Fruit fly (Drosophila melanogaster) whole organism: ENCODE data around the gene CG13081.

Experiments used
- CG8478 ChIP-seq: fragments of >200 bp; optimal IDR thresholded peaks from 2 replicates; lab custom pipeline; 2018; ENCODE audit warnings: inconsistent platforms
- Dll ChIP-seq: fragments of >200 bp; optimal IDR thresholded peaks from 2 replicates; lab custom pipeline; 2017
- EcR ChIP-seq, 2 experiments: fragments of >200 bp; optimal IDR thresholded peaks; 2 replicates each; lab custom pipeline; 2017; ENCODE audit warnings: missing biosample characterization in 2 of 2, missing genetic modification characterization in 2 of 2, missing genetic modification reagents in 2 of 2
- pan ChIP-seq: fragments of >200 bp; optimal IDR thresholded peaks from 2 replicates; lab custom pipeline; 2017
- psq ChIP-seq: fragments of >200 bp; optimal IDR thresholded peaks from 2 replicates; lab custom pipeline; 2017
- usp ChIP-seq: fragments of >200 bp; optimal IDR thresholded peaks from 2 replicates; lab custom pipeline; 2017; ENCODE audit warnings: missing biosample characterization, missing genetic modification characterization, mixed read lengths

- TF ChIP-seq usp (GFP tag; lab: Kevin White, UChicago) (no peak), psq (lab: Kevin White, UChicago) (no peak), CG8478 (lab: Kevin White, UChicago) (no peak), EcR (GFP tag; optimal IDR thresholded peaks at IDR 0.05; lab: Kevin White, UChicago) (no peak), Dll (lab: Kevin White, UChicago) (no peak), pan (lab: Kevin White, UChicago) (no peak)
These were observed 48.5 kb downstream of the CG13081 start for dm6 chr2L:19588924-19589323.
